Fruit fly (Drosophila melanogaster) whole organism, embryonic: Measurements from ENCODE around the gene CG12290.
A peak's percentile ranks its signal among the peaks of the same experiment; 100 is the strongest.

Experiments used
- Ada2b ChIP-seq: fragments of 200-800 bp; sonication (Bioruptor generic); IDR thresholded peaks from 2 replicates; pipeline ENCODE4 v1.3.6; 2022; ENCODE audit warnings: missing biosample characterization, missing genetic modification characterization
- Aef1 ChIP-seq: fragments of 200-800 bp; sonication (Bioruptor generic); IDR thresholded peaks from 3 replicates; pipeline ENCODE4 v1.3.6; 2022; ENCODE audit warnings: missing biosample characterization, missing genetic modification characterization
- Awh ChIP-seq: fragments of 200-800 bp; sonication (Bioruptor generic); IDR thresholded peaks from 2 replicates; pipeline ENCODE4, ENCODE4 v1.3.6; 2022; ENCODE audit warnings: missing biosample characterization, missing genetic modification characterization
- CG10979 ChIP-seq: fragments of 200-800 bp; sonication (Bioruptor generic); optimal IDR thresholded peaks from 2 replicates; lab custom pipeline; 2018; ENCODE audit warnings: missing biosample characterization, mild to moderate bottlenecking, missing genetic modification characterization, moderate library complexity
- CG11695 ChIP-seq: fragments of 200-800 bp; sonication (Bioruptor generic); IDR thresholded peaks from 3 replicates; pipeline ENCODE4 v1.3.6; 2022; ENCODE audit warnings: missing biosample characterization, missing genetic modification characterization
- CG12071 ChIP-seq: fragments of 200-800 bp; sonication (Bioruptor generic); optimal IDR thresholded peaks from 3 replicates; lab custom pipeline; 2018; ENCODE audit warnings: missing biosample characterization, mild to moderate bottlenecking, missing genetic modification characterization
- CG12155 ChIP-seq: fragments of 200-800 bp; sonication (Bioruptor generic); optimal IDR thresholded peaks from 3 replicates; lab custom pipeline; 2016; ENCODE audit warnings: missing biosample characterization, missing genetic modification characterization
- CG12299 ChIP-seq: fragments of 200-800 bp; sonication (Bioruptor generic); optimal IDR thresholded peaks from 2 replicates; lab custom pipeline; 2018; ENCODE audit warnings: missing biosample characterization, mild to moderate bottlenecking, missing genetic modification characterization
- CG12391 ChIP-seq: fragments of 200-800 bp; sonication (Bioruptor generic); optimal IDR thresholded peaks from 3 replicates; lab custom pipeline; 2018; ENCODE audit warnings: missing biosample characterization, mild to moderate bottlenecking, missing genetic modification characterization, moderate library complexity
- CG14014 ChIP-seq: fragments of 200-800 bp; sonication (Bioruptor generic); IDR thresholded peaks from 2 replicates; pipeline ENCODE4 v1.3.6; 2022; ENCODE audit warnings: missing biosample characterization, missing genetic modification characterization
- CG14050 ChIP-seq: fragments of 200-800 bp; sonication (Bioruptor generic); IDR thresholded peaks from 3 replicates; pipeline ENCODE4 v1.3.6; 2022; ENCODE audit warnings: missing biosample characterization, missing genetic modification characterization
- CG17359 ChIP-seq: fragments of 200-800 bp; sonication (Bioruptor generic); optimal IDR thresholded peaks from 3 replicates; lab custom pipeline; 2018; ENCODE audit warnings: missing biosample characterization, mild to moderate bottlenecking, missing genetic modification characterization, moderate library complexity
- CG17802 ChIP-seq: fragments of 200-800 bp; sonication (Bioruptor generic); optimal IDR thresholded peaks from 2 replicates; lab custom pipeline; 2018; ENCODE audit warnings: missing biosample characterization, mild to moderate bottlenecking, missing genetic modification characterization, moderate library complexity
- CG18011 ChIP-seq: fragments of 200-800 bp; sonication (Bioruptor generic); optimal IDR thresholded peaks from 2 replicates; lab custom pipeline; 2017; ENCODE audit warnings: missing biosample characterization, missing genetic modification characterization, mild to moderate bottlenecking, moderate library complexity, missing genotype
- CG18619 ChIP-seq: fragments of 200-800 bp; sonication (Bioruptor generic); optimal IDR thresholded peaks from 3 replicates; lab custom pipeline; 2017; ENCODE audit warnings: missing biosample characterization, mild to moderate bottlenecking, missing genetic modification characterization
- CG2678 ChIP-seq: fragments of 200-800 bp; sonication (Bioruptor generic); optimal IDR thresholded peaks from 3 replicates; lab custom pipeline; 2019; ENCODE audit warnings: missing biosample characterization, mild to moderate bottlenecking, missing genetic modification characterization, moderate library complexity
- CG34422 ChIP-seq: fragments of 200-800 bp; sonication (Bioruptor generic); IDR thresholded peaks from 3 replicates; pipeline ENCODE4 v1.3.6; 2022; ENCODE audit warnings: missing biosample characterization, missing genetic modification characterization
- CG7556 ChIP-seq: fragments of 200-800 bp; sonication (Bioruptor generic); optimal IDR thresholded peaks from 2 replicates; lab custom pipeline; 2017; ENCODE audit warnings: missing biosample characterization, mild to moderate bottlenecking, missing genetic modification characterization
- CG7745 ChIP-seq: fragments of 200-800 bp; sonication (Bioruptor generic); optimal IDR thresholded peaks from 2 replicates; lab custom pipeline; 2018; ENCODE audit warnings: missing biosample characterization, mild to moderate bottlenecking, missing genetic modification characterization, moderate library complexity
- CG8281 ChIP-seq: fragments of 200-800 bp; sonication (Bioruptor generic); optimal IDR thresholded peaks from 2 replicates; lab custom pipeline; 2018; ENCODE audit warnings: missing biosample characterization, mild to moderate bottlenecking, missing genetic modification characterization, moderate library complexity
- CG8388 ChIP-seq: fragments of 200-800 bp; sonication (Bioruptor generic); optimal IDR thresholded peaks from 2 replicates; lab custom pipeline; 2019; ENCODE audit warnings: missing biosample characterization, mild to moderate bottlenecking, missing genetic modification characterization, moderate library complexity
- Chrac-16 ChIP-seq: fragments of 200-800 bp; sonication (Bioruptor generic); optimal IDR thresholded peaks from 3 replicates; lab custom pipeline; 2016; ENCODE audit warnings: missing biosample characterization, missing genetic modification characterization
- Ets65A ChIP-seq: fragments of 200-800 bp; sonication (Bioruptor generic); peaks from one replicate; lab custom pipeline; 2016; ENCODE audit warnings: missing biosample characterization, missing genetic modification characterization
- Jarid2 ChIP-seq: fragments of 200-800 bp; sonication (Bioruptor generic); optimal IDR thresholded peaks from 3 replicates; lab custom pipeline; 2017; ENCODE audit warnings: mild to moderate bottlenecking, missing biosample characterization, missing genetic modification reagents, missing genetic modification characterization
- Lhr ChIP-seq: fragments of 200-800 bp; sonication (Bioruptor generic); optimal IDR thresholded peaks from 3 replicates; lab custom pipeline; 2017; ENCODE audit warnings: mild to moderate bottlenecking, missing biosample characterization, missing genetic modification reagents, missing genetic modification characterization
- Myb ChIP-seq: fragments of 200-800 bp; sonication (Bioruptor generic); optimal IDR thresholded peaks from 2 replicates; lab custom pipeline; 2016; ENCODE audit warnings: missing biosample characterization, missing genetic modification characterization
- NfI ChIP-seq: fragments of 200-800 bp; sonication (Bioruptor generic); optimal IDR thresholded peaks from 3 replicates; lab custom pipeline; 2018; ENCODE audit warnings: missing biosample characterization, mild to moderate bottlenecking, missing genetic modification characterization, moderate library complexity
- Scr ChIP-seq: fragments of 200-800 bp; sonication (Bioruptor generic); IDR thresholded peaks from 2 replicates; pipeline ENCODE4 v1.3.6; 2022; ENCODE audit warnings: missing biosample characterization, missing genetic modification characterization; ENCODE audit not compliant: partially characterized antibody
- Sox100B ChIP-seq: fragments of 200-800 bp; sonication (Bioruptor generic); optimal IDR thresholded peaks from 3 replicates; lab custom pipeline; 2018; ENCODE audit warnings: missing biosample characterization, mild to moderate bottlenecking, missing genetic modification characterization
- Trl ChIP-seq, 3 experiments: fragments of >200 bp in 2 of 3; fragments of 200-800 bp in 1 of 3; sonication (Bioruptor generic) in 1 of 3; optimal IDR thresholded peaks; 2 replicates in 1 of 3; 3 replicates in 2 of 3; lab custom pipeline; 2016 to 2017; ENCODE audit warnings: missing biosample characterization in 1 of 3, missing genetic modification characterization in 1 of 3
- ab ChIP-seq: fragments of 200-800 bp; sonication (Bioruptor generic); optimal IDR thresholded peaks from 2 replicates; lab custom pipeline; 2016; ENCODE audit warnings: missing biosample characterization, missing genetic modification characterization
- ase ChIP-seq: fragments of 200-800 bp; sonication (Bioruptor generic); IDR thresholded peaks from 3 replicates; pipeline ENCODE4 v1.3.6; 2022; ENCODE audit warnings: missing biosample characterization, missing genetic modification characterization
- ato ChIP-seq: fragments of 200-800 bp; sonication (Bioruptor generic); IDR thresholded peaks from 2 replicates; pipeline ENCODE4 v1.3.6; 2022; ENCODE audit warnings: missing biosample characterization, missing genetic modification characterization; ENCODE audit not compliant: partially characterized antibody
- bcd ChIP-seq: fragments of 200-800 bp; sonication (Bioruptor generic); optimal IDR thresholded peaks from 2 replicates; lab custom pipeline; 2017; ENCODE audit warnings: missing biosample characterization, mild to moderate bottlenecking, missing genetic modification characterization
- chinmo ChIP-seq: fragments of 200-800 bp; sonication (Bioruptor generic); IDR thresholded peaks from 4 replicates; pipeline ENCODE4 v1.3.6; 2022; ENCODE audit warnings: missing biosample characterization, missing genetic modification characterization; ENCODE audit not compliant: partially characterized antibody
- ci ChIP-seq: fragments of 200-800 bp; sonication (Bioruptor generic); IDR thresholded peaks from 3 replicates; pipeline ENCODE4 v1.3.6; 2022; ENCODE audit warnings: missing biosample characterization, missing genetic modification characterization
- croc ChIP-seq: fragments of 200-800 bp; sonication (Bioruptor generic); conservative IDR thresholded peaks from 3 replicates; pipeline ENCODE4 v1.3.6; 2022; ENCODE audit warnings: missing biosample characterization, missing genetic modification characterization
- gcm ChIP-seq: fragments of 200-800 bp; sonication (Bioruptor generic); optimal IDR thresholded peaks from 2 replicates; lab custom pipeline; 2019; ENCODE audit warnings: missing biosample characterization, mild to moderate bottlenecking, missing genetic modification characterization, moderate library complexity
- hkb ChIP-seq, 2 experiments: fragments of 200-800 bp in 1 of 2; fragments of >200 bp in 1 of 2; sonication (Bioruptor generic) in 1 of 2; IDR thresholded peaks in 1 of 2; optimal IDR thresholded peaks in 1 of 2; 2 replicates each; pipeline versions ENCODE4 v1.3.6 to Lab custom; 2017 to 2022; ENCODE audit warnings: missing biosample characterization in 1 of 2, missing genetic modification characterization in 1 of 2
- nmo ChIP-seq: fragments of 200-800 bp; sonication (Bioruptor generic); optimal IDR thresholded peaks from 2 replicates; lab custom pipeline; 2018; ENCODE audit warnings: missing biosample characterization, mild to moderate bottlenecking, missing genetic modification characterization, moderate library complexity
- oc ChIP-seq: fragments of 200-800 bp; sonication (Bioruptor generic); optimal IDR thresholded peaks from 2 replicates; lab custom pipeline; 2018; ENCODE audit warnings: missing biosample characterization, mild to moderate bottlenecking, missing genetic modification characterization, moderate library complexity
- onecut ChIP-seq: fragments of 200-800 bp; sonication (Bioruptor generic); IDR thresholded peaks from 2 replicates; pipeline ENCODE4 v1.3.6; 2022; ENCODE audit warnings: missing biosample characterization, missing genetic modification characterization
- otp ChIP-seq: fragments of 200-800 bp; sonication (Bioruptor generic); IDR thresholded peaks from 3 replicates; pipeline ENCODE4, ENCODE4 v1.3.6; 2022; ENCODE audit warnings: missing biosample characterization, missing genetic modification characterization
- row ChIP-seq: fragments of 200-800 bp; sonication (Bioruptor generic); IDR thresholded peaks from 3 replicates; pipeline ENCODE4 v1.3.6; 2022; ENCODE audit warnings: missing biosample characterization, missing genetic modification characterization
- sd ChIP-seq: fragments of 200-800 bp; sonication (Bioruptor generic); optimal IDR thresholded peaks from 3 replicates; lab custom pipeline; 2018; ENCODE audit warnings: missing biosample characterization, mild to moderate bottlenecking, missing genetic modification characterization, moderate library complexity
- sima ChIP-seq: fragments of 200-800 bp; sonication (Bioruptor generic); optimal IDR thresholded peaks from 2 replicates; lab custom pipeline; 2016; ENCODE audit warnings: missing biosample characterization, missing genetic modification characterization
- unpg ChIP-seq: fragments of 200-800 bp; sonication (Bioruptor generic); optimal IDR thresholded peaks from 3 replicates; lab custom pipeline; 2018; ENCODE audit warnings: missing biosample characterization, mild to moderate bottlenecking, missing genetic modification characterization, moderate library complexity
- yki ChIP-seq: fragments of >200 bp; optimal IDR thresholded peaks from 3 replicates; lab custom pipeline; 2018
- z ChIP-seq: fragments of 200-800 bp; sonication (Bioruptor generic); IDR thresholded peaks from 3 replicates; pipeline ENCODE4 v1.3.6; 2022; ENCODE audit warnings: missing biosample characterization, missing genetic modification characterization

The CG12290 gene

dm6 chr3R:26235034-26235433 lies 5.0 kb downstream of the CG12290 start (continued):
- TF ChIP-seq CG7556 (GFP tag; lab: Kevin White, UChicago) (peak; percentile 26), CG18619 (GFP tag; lab: Kevin White, UChicago) (peak; percentile 4), Jarid2 (GFP tag; lab: Kevin White, UChicago) (no peak), CG8281 (no peak), ato (no peak), bcd (GFP tag; lab: Kevin White, UChicago) (peak; percentile 18), NfI (GFP tag; lab: Kevin White, UChicago) (peak; percentile 31), Ada2b (GFP tag; lab: Robert Waterston, UW) (peak; percentile 55), Trl (optimal IDR thresholded peaks at IDR 0.05; lab: Kevin White, UChicago) (no peak), Trl (GFP tag; optimal IDR thresholded peaks at IDR 0.05; lab: Kevin White, UChicago) (peak; percentile 13), CG12071 (GFP tag; lab: Kevin White, UChicago) (peak; percentile 16), Myb (peak; percentile 5), otp (GFP tag; lab: Robert Waterston, UW) (peak; percentile 50; the same call in 2 of the 3 replicates), CG34422 (GFP tag; lab: Robert Waterston, UW) (peak; percentile 48; the same call in 1 of the 3 replicates), Lhr (GFP tag; lab: Kevin White, UChicago) (no peak), CG12155 (GFP tag; lab: Kevin White, UChicago) (peak; percentile 13), yki (lab: Kevin White, UChicago) (no peak), CG14050 (GFP tag; lab: Robert Waterston, UW) (peak; percentile 27; the same call in 1 of the 3 replicates), CG12299 (no peak), CG10979 (tag; lab: Kevin White, UChicago) (peak; percentile 19), CG17802 (tag; lab: Kevin White, UChicago) (no peak), sima (GFP tag; lab: Kevin White, UChicago) (no peak), CG8388 (GFP tag; lab: Kevin White, UChicago) (peak; percentile 17), CG14014 (GFP tag; lab: Robert Waterston, UW) (peak; percentile 58), chinmo (GFP tag; lab: Robert Waterston, UW) (no peak), nmo (GFP tag; lab: Kevin White, UChicago) (peak; percentile 47), CG17359 (tag; lab: Kevin White, UChicago) (peak; percentile 28), Ets65A (GFP tag; lab: Kevin White, UChicago) (peak; percentile 52), sd (tag; lab: Kevin White, UChicago) (no peak), onecut (GFP tag; lab: Robert Waterston, UW) (no peak), Aef1 (GFP tag; lab: Robert Waterston, UW) (0 out of 3 replicates have a peak, but pooled peaks have one; percentile 22), CG7745 (tag; lab: Kevin White, UChicago) (no peak), Sox100B (GFP tag; lab: Kevin White, UChicago) (peak; percentile 10), ase (0 out of 3 replicates have a peak, but pooled peaks have one; percentile 39), row (GFP tag; lab: Robert Waterston, UW) (peak; percentile 57), z (GFP tag; lab: Robert Waterston, UW) (no peak), CG18011 (GFP tag; lab: Kevin White, UChicago) (peak; percentile 21), gcm (GFP tag; lab: Kevin White, UChicago) (no peak), ci (GFP tag; lab: Robert Waterston, UW) (peak; percentile 73; the same call in 2 of the 3 replicates), hkb (optimal IDR thresholded peaks at IDR 0.05; lab: Kevin White, UChicago) (no peak), hkb (GFP tag; IDR thresholded peaks at IDR 0.05; lab: Robert Waterston, UW) (peak; percentile 70), croc (GFP tag; lab: Robert Waterston, UW) (no peak), Awh (GFP tag; lab: Robert Waterston, UW) (0 out of 2 replicates have a peak, but pooled peaks have one; percentile 60), CG2678 (tag; lab: Kevin White, UChicago) (peak; percentile 50), ab (GFP tag; lab: Kevin White, UChicago) (no peak), oc (tag; lab: Kevin White, UChicago) (no peak), unpg (GFP tag; lab: Kevin White, UChicago) (peak; percentile 50), CG11695 (GFP tag; lab: Robert Waterston, UW) (peak; percentile 47; the same call in 1 of the 3 replicates), Scr (GFP tag; lab: Robert Waterston, UW) (no peak), Chrac-16 (GFP tag; lab: Kevin White, UChicago) (peak; percentile 7), CG12391 (tag; lab: Kevin White, UChicago) (peak; percentile 30)
